In genomic region chr3R:18295262-18295944, dm6 we compare ENCODE assay signal across 2 fruit fly cellular contexts.
TF ChIP-seq lines count a peak whose summit lies in the region.

No protein-coding gene starts in this region.

TF ChIP-seq in whole organism, embryonic, 481 proteins besides CTCF, POLR2A, EP300 and RAD21 (continued from another document):
- TF ChIP-seq unpg (GFP tag; optimal IDR thresholded peaks at IDR 0.05; lab: Kevin White, UChicago) (peak; percentile 1), pnt (GFP tag; optimal IDR thresholded peaks at IDR 0.05; lab: Kevin White, UChicago) (no peak), Nf-YC (tag; optimal IDR thresholded peaks at IDR 0.05; lab: Kevin White, UChicago) (peak; percentile 21), phol (tag; optimal IDR thresholded peaks at IDR 0.05; lab: Kevin White, UChicago) (peak; percentile 18), CG6654 (GFP tag; optimal IDR thresholded peaks at IDR 0.05; lab: Kevin White, UChicago) (no peak), inv (GFP tag; IDR thresholded peaks at IDR 0.05; lab: Robert Waterston, UW; ENCODE audit: partially characterized antibody) (peak; percentile 9; the same call in 1 of the 2 replicates), PHDP (tag; optimal IDR thresholded peaks at IDR 0.05; lab: Kevin White, UChicago) (peak; percentile 5), Sox102F (GFP tag; optimal IDR thresholded peaks at IDR 0.05; lab: Kevin White, UChicago) (peak; percentile 61), CG11093 (GFP tag; IDR thresholded peaks at IDR 0.05; lab: Robert Waterston, UW) (no peak), crc (GFP tag; optimal IDR thresholded peaks at IDR 0.05; lab: Kevin White, UChicago) (no peak), CG7963 (GFP tag; IDR thresholded peaks at IDR 0.05; lab: Robert Waterston, UW; ENCODE audit: partially characterized antibody) (peak; percentile 52; the same call in 1 of the 3 replicates), CG15269 (tag; optimal IDR thresholded peaks at IDR 0.05; lab: Kevin White, UChicago) (peak; percentile 50), CG18011 (GFP tag; optimal IDR thresholded peaks at IDR 0.05; lab: Kevin White, UChicago) (no peak), Sox100B (GFP tag; optimal IDR thresholded peaks at IDR 0.05; lab: Kevin White, UChicago) (no peak), gsb-n (tag; optimal IDR thresholded peaks at IDR 0.05; lab: Kevin White, UChicago) (no peak), aop (GFP tag; IDR thresholded peaks at IDR 0.05; lab: Robert Waterston, UW) (no peak), otp (GFP tag; IDR thresholded peaks at IDR 0.05; lab: Robert Waterston, UW) (no peak), CG4617 (GFP tag; optimal IDR thresholded peaks at IDR 0.05; lab: Kevin White, UChicago; ENCODE audit: borderline replicate concordance) (no peak), CG6791 (GFP tag; IDR thresholded peaks at IDR 0.05; lab: Robert Waterston, UW; ENCODE audit: partially characterized antibody) (peak; percentile 59; the same call in 2 of the 3 replicates), tna (GFP tag; IDR thresholded peaks at IDR 0.05; lab: Robert Waterston, UW; ENCODE audit: partially characterized antibody) (peak; percentile 62), Dek (tag; optimal IDR thresholded peaks at IDR 0.05; lab: Kevin White, UChicago) (no peak), CG16813 (GFP tag; IDR thresholded peaks at IDR 0.05; lab: Robert Waterston, UW; ENCODE audit: partially characterized antibody) (peak; percentile 50; the same call in 2 of the 3 replicates), ind (GFP tag; optimal IDR thresholded peaks at IDR 0.05; lab: Kevin White, UChicago) (no peak), hb (GFP tag; IDR thresholded peaks at IDR 0.05; lab: Robert Waterston, UW; ENCODE audit: partially characterized antibody) (peak; percentile 58; the same call in 1 of the 3 replicates), dmrt99B (tag; optimal IDR thresholded peaks at IDR 0.05; lab: Kevin White, UChicago) (peak; percentile 28), Hsf (GFP tag; optimal IDR thresholded peaks at IDR 0.05; lab: Kevin White, UChicago) (peak; percentile 5), Drgx (GFP tag; IDR thresholded peaks at IDR 0.05; lab: Robert Waterston, UW) (0 out of 2 replicates have a peak, but pooled peaks have one; percentile 20), ara (GFP tag; IDR thresholded peaks at IDR 0.05; lab: Robert Waterston, UW) (no peak), sens (GFP tag; lab: Kevin White, UChicago) (peak; percentile 66), lbe (GFP tag; optimal IDR thresholded peaks at IDR 0.05; lab: Kevin White, UChicago) (no peak), CG2712 (tag; optimal IDR thresholded peaks at IDR 0.05; lab: Kevin White, UChicago) (peak; percentile 21), CG10267 (tag; optimal IDR thresholded peaks at IDR 0.05; lab: Kevin White, UChicago) (peak; percentile 8), CG16815 (GFP tag; optimal IDR thresholded peaks at IDR 0.05; lab: Kevin White, UChicago) (no peak), CoRest (tag; optimal IDR thresholded peaks at IDR 0.05; lab: Kevin White, UChicago) (peak; percentile 46), bsh (GFP tag; optimal IDR thresholded peaks at IDR 0.05; lab: Kevin White, UChicago) (peak in 1 of 2 experiments; percentile 18), CG30020 (tag; optimal IDR thresholded peaks at IDR 0.05; lab: Kevin White, UChicago) (no peak), lab (GFP tag; optimal IDR thresholded peaks at IDR 0.05; lab: Kevin White, UChicago) (peak; percentile 26), CG13287 (GFP tag; IDR thresholded peaks at IDR 0.05; lab: Robert Waterston, UW; ENCODE audit: partially characterized antibody) (peak; percentile 8; the same call in 1 of the 2 replicates), CG12391 (tag; optimal IDR thresholded peaks at IDR 0.05; lab: Kevin White, UChicago) (peak; percentile 9), CG18262 (tag; optimal IDR thresholded peaks at IDR 0.05; lab: Kevin White, UChicago) (peak; percentile 22), CG2678 (tag; optimal IDR thresholded peaks at IDR 0.05; lab: Kevin White, UChicago) (peak; percentile 28), CG17385 (GFP tag; optimal IDR thresholded peaks at IDR 0.05; lab: Kevin White, UChicago) (peak; percentile 26), dysf (GFP tag; IDR thresholded peaks at IDR 0.05; lab: Robert Waterston, UW) (peak; percentile 58; the same call in 2 of the 3 replicates), fd64A (GFP tag; optimal IDR thresholded peaks at IDR 0.05; lab: Kevin White, UChicago) (no peak), HLH4C (GFP tag; IDR thresholded peaks at IDR 0.05; lab: Robert Waterston, UW; ENCODE audit: partially characterized antibody) (peak; percentile 59)

TF ChIP-seq in whole organism, prepupa, 60 proteins besides CTCF, POLR2A, EP300 and RAD21 (continued from another document):
- TF ChIP-seq Sox102F (GFP tag; optimal IDR thresholded peaks at IDR 0.05; lab: Kevin White, UChicago), result no peak
- TF ChIP-seq dac (GFP tag; optimal IDR thresholded peaks at IDR 0.05; lab: Kevin White, UChicago), result no peak
- TF ChIP-seq ss (GFP tag; optimal IDR thresholded peaks at IDR 0.05; lab: Kevin White, UChicago), result peak in 1 of 2 experiments; percentile 28
- TF ChIP-seq CG3919 (GFP tag; optimal IDR thresholded peaks at IDR 0.05; lab: Kevin White, UChicago), result peak; percentile 38
- no peak for TF ChIP-seq CG4318 (GFP tag; optimal IDR thresholded peaks at IDR 0.05; lab: Kevin White, UChicago)
- TF ChIP-seq CG8319 (GFP tag; optimal IDR thresholded peaks at IDR 0.05; lab: Kevin White, UChicago), result no peak
- TF ChIP-seq CG32006 (GFP tag; optimal IDR thresholded peaks at IDR 0.05; lab: Kevin White, UChicago), result peak; percentile 65
- peak; percentile 22 to 24 for TF ChIP-seq salr (GFP tag; optimal IDR thresholded peaks at IDR 0.05; lab: Kevin White, UChicago)
- peak; percentile 89 for TF ChIP-seq Eip78C (GFP tag; lab: Kevin White, UChicago)
- peak; percentile 11 for TF ChIP-seq Met (GFP tag; optimal IDR thresholded peaks at IDR 0.05; lab: Kevin White, UChicago)
- no peak for TF ChIP-seq vri (GFP tag; optimal IDR thresholded peaks at IDR 0.05; lab: Kevin White, UChicago)
- peak; percentile 35 for TF ChIP-seq Lpt (GFP tag; optimal IDR thresholded peaks at IDR 0.05; lab: Kevin White, UChicago)
- TF ChIP-seq Sox15 (GFP tag; optimal IDR thresholded peaks at IDR 0.05; lab: Kevin White, UChicago), result no peak
- no peak for TF ChIP-seq CG9139 (GFP tag; optimal IDR thresholded peaks at IDR 0.05; lab: Kevin White, UChicago)
- peak; percentile 9 for TF ChIP-seq CG10631 (GFP tag; optimal IDR thresholded peaks at IDR 0.05; lab: Kevin White, UChicago)
- TF ChIP-seq Hr4 (GFP tag; optimal IDR thresholded peaks at IDR 0.05; lab: Kevin White, UChicago), result peak; percentile 64
- peak; percentile 44 for TF ChIP-seq CG15336 (GFP tag; IDR thresholded peaks at IDR 0.05; lab: Robert Waterston, UW)
- TF ChIP-seq fd85E (GFP tag; optimal IDR thresholded peaks at IDR 0.05; lab: Kevin White, UChicago), result no peak
- TF ChIP-seq dsx (GFP tag; optimal IDR thresholded peaks at IDR 0.05; lab: Kevin White, UChicago; ENCODE audit: poor library complexity, severe bottlenecking), result peak; percentile 11
TF ChIP-seq in whole organism, prepupa: peak in this region for 28.
